Worm (Caenorhabditis elegans): Measurements from ENCODE around the gene lipl-1.

DNA sequence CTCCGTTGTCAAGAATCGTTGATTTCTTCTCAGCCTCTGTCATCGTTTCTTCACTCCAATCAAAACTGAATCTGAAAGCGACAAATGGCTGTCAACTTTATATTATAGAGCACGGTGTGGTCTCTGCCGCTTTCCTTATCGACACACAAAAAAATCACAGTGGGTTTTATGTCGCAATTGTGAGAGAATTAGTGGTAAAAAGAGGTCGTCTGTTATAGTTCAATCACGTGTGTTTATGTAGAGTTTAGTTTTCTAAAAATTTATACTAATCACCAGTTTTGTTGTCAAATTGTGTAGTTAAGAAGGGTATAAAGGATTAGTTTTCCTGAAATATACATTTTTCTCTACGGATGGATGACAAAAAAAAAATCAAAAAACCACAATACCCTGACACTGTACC, 15.2 kb downstream of the lipl-1 start, which contains the start of gene T16G1.7:
- no peak for TF ChIP-seq W03F9.2 (tag; optimal IDR thresholded peaks at IDR 0.05)
- no peak for TF ChIP-seq him-1 (tag; optimal IDR thresholded peaks at IDR 0.05)

All from whole organism, L4/young adult.